Worm (Caenorhabditis elegans) whole organism, L2 larva: Measurements from ENCODE around the gene Y17G9B.5.
"Not testable (repeated sequence)": the region's sequence is repeated elsewhere in the genome, so short reads cannot be mapped to it uniquely, and the experiment has no call there.

Experiments
- alr-1 ChIP-seq: fragments of 150-350 bp; optimal IDR thresholded peaks from 2 replicates; lab custom pipeline; 2014; ENCODE audit warnings: missing biosample characterization, missing genetic modification characterization
- aly-2 ChIP-seq: fragments of 150-350 bp; optimal IDR thresholded peaks from 2 replicates; lab custom pipeline; 2014; ENCODE audit warnings: missing biosample characterization, missing genetic modification characterization
- nhr-12 ChIP-seq: fragments of 150-350 bp; optimal IDR thresholded peaks from 2 replicates; lab custom pipeline; 2014; ENCODE audit warnings: missing biosample characterization, missing genetic modification characterization
- sma-9 ChIP-seq, 2 experiments: fragments of 150-350 bp in 1 of 2; sonication (generic microtip) in 1 of 2; optimal IDR thresholded peaks; 2 replicates each; lab custom pipeline; 2014 to 2016; ENCODE audit warnings: missing genetic modification characterization in 2 of 2, mild to moderate bottlenecking in 1 of 2, missing biosample characterization in 1 of 2, missing compliant biosample characterization in 1 of 2, missing genetic modification reagents in 1 of 2, moderate library complexity in 1 of 2

ce11 chrIV:4762990-4763545 is 13.0 kb downstream of the Y17G9B.5 start:
- TF ChIP-seq aly-2 (tag; lab: Kevin White, UChicago); nhr-12 (tag; lab: Kevin White, UChicago); alr-1 (tag; lab: Kevin White, UChicago); sma-9 (GFP tag; optimal IDR thresholded peaks at IDR 0.05; lab: Kevin White, UChicago); sma-9 (tag; optimal IDR thresholded peaks at IDR 0.05; lab: Kevin White, UChicago): not testable (repeated sequence)
